Worm (Caenorhabditis elegans): ENCODE results near the gene clc-2.

Gene clc-2

DNA sequence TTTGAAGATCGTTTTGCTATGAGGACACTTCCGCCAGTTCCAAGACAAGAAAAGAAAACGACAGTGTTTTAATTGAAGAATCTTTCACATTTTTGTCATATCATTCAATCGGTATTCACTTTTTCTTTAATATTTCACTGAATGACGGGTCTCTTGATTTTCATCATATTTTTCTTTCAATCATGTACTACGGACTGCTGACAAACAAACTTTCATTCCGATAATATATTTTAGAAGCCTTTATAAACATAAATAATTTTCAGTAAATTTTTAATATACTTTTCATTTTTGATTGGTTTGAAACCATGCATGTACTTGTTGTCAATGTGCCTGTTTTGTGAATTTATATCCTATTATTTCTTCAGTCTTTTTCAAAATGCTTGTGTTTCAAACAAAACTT, 2.0 kb downstream of the clc-2 start, which contains the start of gene clc-5:
Gene clc-5 (plus strand): TSS at position 301 of the 400 bp plus-strand sequence.
- no peak for TF ChIP-seq sdc-2 (tag; optimal IDR thresholded peaks at IDR 0.05)
- no peak for TF ChIP-seq ama-1 (optimal IDR thresholded peaks at IDR 0.05)
- no peak for TF ChIP-seq npax-4 (tag; optimal IDR thresholded peaks at IDR 0.05)
- no peak for TF ChIP-seq unc-86 (tag; optimal IDR thresholded peaks at IDR 0.05)
- TF ChIP-seq sox-4 (tag; optimal IDR thresholded peaks at IDR 0.05) = no peak
- no peak for TF ChIP-seq hlh-30 (tag; optimal IDR thresholded peaks at IDR 0.05; ENCODE audit: insufficient read depth)
- no peak for TF ChIP-seq K09A11.1 (tag; optimal IDR thresholded peaks at IDR 0.05; ENCODE audit: insufficient read depth)
- no peak for TF ChIP-seq ceh-6 (GFP tag; optimal IDR thresholded peaks at IDR 0.05)

- TF ChIP-seq ceh-30 (tag; optimal IDR thresholded peaks at IDR 0.05) (no peak), ceh-22 (tag; optimal IDR thresholded peaks at IDR 0.05) (no peak), ceh-31 (tag; optimal IDR thresholded peaks at IDR 0.05) (no peak), sdc-2 (tag; optimal IDR thresholded peaks at IDR 0.05) (no peak), eyg-1 (tag; optimal IDR thresholded peaks at IDR 0.05) (no peak), nhr-11 (tag; optimal IDR thresholded peaks at IDR 0.05) (no peak), lim-6 (tag; optimal IDR thresholded peaks at IDR 0.05) (no peak), pros-1 (tag; optimal IDR thresholded peaks at IDR 0.05) (no peak), C08G9.2 (tag; optimal IDR thresholded peaks at IDR 0.05) (no peak), syd-9 (tag; optimal IDR thresholded peaks at IDR 0.05) (no peak), zip-5 (tag; optimal IDR thresholded peaks at IDR 0.05) (no peak), tbx-2 (tag; optimal IDR thresholded peaks at IDR 0.05) (no peak), hlh-15 (tag; optimal IDR thresholded peaks at IDR 0.05) (no peak), unc-42 (tag; optimal IDR thresholded peaks at IDR 0.05) (no peak)
Observed at ce11 chrX:7436912-7437311, 5.6 kb downstream of the clc-2 start.

- TF ChIP-seq ceh-14 (tag; optimal IDR thresholded peaks at IDR 0.05) (no peak), mec-3 (tag; optimal IDR thresholded peaks at IDR 0.05; ENCODE audit: borderline replicate concordance) (no peak), syd-9 (tag; optimal IDR thresholded peaks at IDR 0.05) (no peak), ztf-16 (tag; optimal IDR thresholded peaks at IDR 0.05) (no peak), pag-3 (tag; optimal IDR thresholded peaks at IDR 0.05; ENCODE audit: borderline replicate concordance) (no peak), sox-4 (tag; optimal IDR thresholded peaks at IDR 0.05) (no peak)
Observed at ce11 chrX:7437949-7438348, 6.7 kb downstream of the clc-2 start, which contains the start of gene C01C10.2. Gene C01C10.2 (minus strand): TSS chrX:7438118.

ce11 chrX:7440102-7440501, 8.8 kb downstream of the clc-2 start:
- no peak for TF ChIP-seq hlh-8 (tag; optimal IDR thresholded peaks at IDR 0.05)
- TF ChIP-seq C08G9.2 (tag; optimal IDR thresholded peaks at IDR 0.05) = no peak

ce11 chrX:7442477-7442876, 11.2 kb downstream of the clc-2 start, which contains the start of gene acl-12:
Gene acl-12 (minus strand): TSS chrX:7442577.
- TF ChIP-seq ref-2 (tag; optimal IDR thresholded peaks at IDR 0.05) = peak; percentile 1
- no peak for TF ChIP-seq C08G9.2 (tag; optimal IDR thresholded peaks at IDR 0.05)
- peak; percentile 15 for TF ChIP-seq nfya-1 (tag; optimal IDR thresholded peaks at IDR 0.05)

ce11 chrX:7445734-7446133, 14.5 kb downstream of the clc-2 start:
- TF ChIP-seq sox-4 (tag; optimal IDR thresholded peaks at IDR 0.05) = no peak
- peak; percentile 28 for TF ChIP-seq elt-2 (tag; optimal IDR thresholded peaks at IDR 0.05)

DNA sequence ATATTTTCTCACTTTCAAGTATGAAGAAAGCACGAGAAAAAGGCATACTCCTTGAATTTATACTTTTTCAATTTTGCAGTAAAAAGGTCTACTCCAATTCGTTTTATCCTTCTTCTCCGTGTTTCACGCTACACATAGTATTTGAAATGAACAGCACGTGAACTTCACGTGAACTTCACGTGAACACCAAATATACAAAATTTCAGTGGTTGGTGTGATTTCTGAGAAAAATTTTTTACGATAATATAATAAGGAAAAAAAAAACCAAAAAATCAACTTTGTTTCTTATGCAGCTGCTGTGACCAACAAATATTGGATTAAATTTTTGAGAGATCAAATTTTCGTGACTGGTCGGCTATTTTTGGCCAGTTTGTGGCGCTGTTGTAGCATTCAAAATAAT, 15.2 kb downstream of the clc-2 start:
- TF ChIP-seq che-1 (tag; optimal IDR thresholded peaks at IDR 0.05) = no peak
- TF ChIP-seq lim-6 (tag; optimal IDR thresholded peaks at IDR 0.05) = no peak
